Worm (Caenorhabditis elegans) whole organism, young adult: ENCODE data around the gene F15A8.1.

Experiments
- B0035.1 ChIP-seq: sonication (generic microtip); optimal IDR thresholded peaks from 2 replicates; lab custom pipeline; 2016; ENCODE audit warnings: missing genetic modification characterization, mild to moderate bottlenecking, missing compliant biosample characterization, missing genotype, missing genetic modification reagents
- B0261.1 ChIP-seq: sonication (generic microtip); optimal IDR thresholded peaks from 2 replicates; lab custom pipeline; 2016; ENCODE audit warnings: mild to moderate bottlenecking, missing genetic modification characterization, moderate library complexity, missing compliant biosample characterization
- B0336.3 ChIP-seq: fragments of 200-800 bp; sonication (Bioruptor generic); IDR thresholded peaks from 2 replicates; pipeline ENCODE4 v1.3.6; 2022; ENCODE audit warnings: missing genetic modification characterization, missing compliant biosample characterization
- C17E4.6 ChIP-seq: fragments of 200-800 bp; sonication (Bioruptor generic); IDR thresholded peaks from 2 replicates; pipeline ENCODE4 v1.3.6; 2022; ENCODE audit warnings: missing genetic modification reagents, missing genetic modification characterization, missing compliant biosample characterization
- D2030.7 ChIP-seq: fragments of 200-800 bp; sonication (Bioruptor generic); IDR thresholded peaks from 2 replicates; pipeline ENCODE4 v1.3.6; 2022; ENCODE audit warnings: missing genetic modification reagents, missing genetic modification characterization, missing compliant biosample characterization
- F23B12.7 ChIP-seq: sonication (generic microtip); optimal IDR thresholded peaks from 2 replicates; lab custom pipeline; 2017; ENCODE audit warnings: missing genetic modification characterization, mild to moderate bottlenecking, missing compliant biosample characterization, antibody characterized with exemption, moderate library complexity; ENCODE audit not compliant: insufficient read depth
- F49E8.2 ChIP-seq: sonication (generic microtip); optimal IDR thresholded peaks from 3 replicates; lab custom pipeline; 2017; ENCODE audit warnings: missing genetic modification characterization, mild to moderate bottlenecking, missing compliant biosample characterization, antibody characterized with exemption, moderate library complexity; ENCODE audit not compliant: insufficient read depth
- F55B11.4 ChIP-seq: sonication (generic microtip); optimal IDR thresholded peaks from 2 replicates; lab custom pipeline; 2016; ENCODE audit warnings: missing compliant biosample characterization, missing genetic modification characterization, borderline replicate concordance; ENCODE audit not compliant: insufficient read depth
- F57A8.1 ChIP-seq: fragments of 200-800 bp; sonication (Bioruptor generic); optimal IDR thresholded peaks from 2 replicates; lab custom pipeline; 2018; ENCODE audit warnings: mild to moderate bottlenecking, missing genetic modification characterization, moderate library complexity, missing compliant biosample characterization
- Y53F4B.3 ChIP-seq: fragments of 200-800 bp; sonication (Bioruptor generic); IDR thresholded peaks from 2 replicates; pipeline ENCODE4 v1.3.6; 2022; ENCODE audit warnings: missing genetic modification reagents, missing genetic modification characterization, missing compliant biosample characterization
- Y56A3A.18 ChIP-seq: fragments of 200-800 bp; sonication (Bioruptor generic); IDR thresholded peaks from 2 replicates; pipeline ENCODE4 v1.3.6; 2022; ENCODE audit warnings: missing genetic modification reagents, missing genetic modification characterization, missing compliant biosample characterization
- Y95B8A.8 ChIP-seq: fragments of 200-800 bp; sonication (Bioruptor generic); IDR thresholded peaks from 2 replicates; pipeline ENCODE4 v1.3.6; 2022; ENCODE audit warnings: missing genetic modification reagents, missing genetic modification characterization, missing compliant biosample characterization
- ama-1 ChIP-seq, 3 experiments: fragments of 150-350 bp in 1 of 3; sonication (generic microtip) in 2 of 3; optimal IDR thresholded peaks; 2 replicates each; lab custom pipeline; 2014 to 2018; ENCODE audit warnings: missing biosample characterization in 2 of 3, missing genetic modification characterization in 2 of 3, missing genetic modification reagents in 2 of 3
- aptf-2 ChIP-seq: fragments of 200-800 bp; sonication (Bioruptor generic); conservative IDR thresholded peaks from 2 replicates; pipeline ENCODE4 v1.3.6; 2022; ENCODE audit warnings: missing genetic modification reagents, missing genetic modification characterization, missing compliant biosample characterization
- athp-1 ChIP-seq: sonication (generic microtip); optimal IDR thresholded peaks from 2 replicates; lab custom pipeline; 2017; ENCODE audit warnings: mild to moderate bottlenecking, missing genetic modification characterization, missing compliant biosample characterization
- ccch-3 ChIP-seq: fragments of 200-800 bp; sonication (Bioruptor generic); optimal IDR thresholded peaks from 2 replicates; lab custom pipeline; 2018; ENCODE audit warnings: mild to moderate bottlenecking, missing genetic modification characterization, missing compliant biosample characterization
- cebp-2 ChIP-seq: fragments of 200-800 bp; sonication (Bioruptor generic); IDR thresholded peaks from 2 replicates; pipeline ENCODE4 v1.3.6; 2022; ENCODE audit warnings: missing genetic modification characterization, missing compliant biosample characterization
- ceh-100 ChIP-seq: fragments of 200-800 bp; sonication (Bioruptor generic); IDR thresholded peaks from 2 replicates; pipeline ENCODE4 v1.3.6; 2022; ENCODE audit warnings: missing genetic modification reagents, missing genetic modification characterization, missing compliant biosample characterization
- ceh-40 ChIP-seq: fragments of 200-800 bp; sonication (Bioruptor generic); IDR thresholded peaks from 2 replicates; pipeline ENCODE4 v1.3.6; 2022; ENCODE audit warnings: missing genetic modification characterization, missing compliant biosample characterization
- ceh-58 ChIP-seq: fragments of 200-800 bp; sonication (Bioruptor generic); IDR thresholded peaks from 2 replicates; pipeline ENCODE4 v1.3.6; 2022; ENCODE audit warnings: missing genetic modification characterization, missing compliant biosample characterization
- ceh-79 ChIP-seq: sonication (generic microtip); optimal IDR thresholded peaks from 2 replicates; lab custom pipeline; 2017; ENCODE audit warnings: mild to moderate bottlenecking, missing genetic modification characterization, missing compliant biosample characterization
- die-1 ChIP-seq: sonication (generic microtip); optimal IDR thresholded peaks from 2 replicates; lab custom pipeline; 2016; ENCODE audit warnings: missing genotype, mild to moderate bottlenecking, missing genetic modification characterization, missing compliant biosample characterization
- egrh-3 ChIP-seq: fragments of 200-800 bp; sonication (Bioruptor generic); IDR thresholded peaks from 2 replicates; pipeline ENCODE4 v1.3.6; 2022; ENCODE audit warnings: missing genetic modification reagents, missing genetic modification characterization, missing compliant biosample characterization
- hmg-1.2 ChIP-seq: fragments of 200-800 bp; sonication (Bioruptor generic); IDR thresholded peaks from 2 replicates; pipeline ENCODE4 v1.3.6; 2022; ENCODE audit warnings: missing genetic modification reagents, missing genetic modification characterization, missing compliant biosample characterization
- lag-1 ChIP-seq: fragments of 200-800 bp; sonication (Bioruptor generic); IDR thresholded peaks from 2 replicates; pipeline ENCODE4 v1.3.6; 2022; ENCODE audit warnings: missing genetic modification reagents, missing genetic modification characterization, missing compliant biosample characterization
- lin-26 ChIP-seq: fragments of 200-800 bp; sonication (Bioruptor generic); IDR thresholded peaks from 2 replicates; pipeline ENCODE4 v1.3.6; 2022; ENCODE audit warnings: missing genetic modification reagents, missing genetic modification characterization, missing compliant biosample characterization
- madf-10 ChIP-seq: sonication (generic microtip); optimal IDR thresholded peaks from 2 replicates; lab custom pipeline; 2016; ENCODE audit warnings: mild to moderate bottlenecking, missing genetic modification characterization, missing compliant biosample characterization
- mel-28 ChIP-seq: sonication (generic microtip); optimal IDR thresholded peaks from 2 replicates; lab custom pipeline; 2016; ENCODE audit warnings: borderline replicate concordance, mild to moderate bottlenecking, missing genetic modification characterization, missing compliant biosample characterization
- mes-4 ChIP-seq: sonication (generic microtip); optimal IDR thresholded peaks from 2 replicates; lab custom pipeline; 2016; ENCODE audit warnings: missing genotype, missing genetic modification characterization, missing compliant biosample characterization
- mxl-1 ChIP-seq: sonication (generic microtip); optimal IDR thresholded peaks from 2 replicates; lab custom pipeline; 2016; ENCODE audit warnings: missing genetic modification characterization, missing compliant biosample characterization
- nfya-1 ChIP-seq: sonication (generic microtip); optimal IDR thresholded peaks from 2 replicates; lab custom pipeline; 2017; ENCODE audit warnings: antibody characterized with exemption, missing compliant biosample characterization, missing genetic modification characterization, borderline replicate concordance; ENCODE audit not compliant: insufficient read depth
- pbrm-1 ChIP-seq: fragments of 200-800 bp; sonication (Bioruptor generic); IDR thresholded peaks from 2 replicates; pipeline ENCODE4 v1.3.6; 2022; ENCODE audit warnings: missing genetic modification reagents, missing genetic modification characterization, missing compliant biosample characterization
- rcor-1 ChIP-seq: fragments of 200-800 bp; sonication (Bioruptor generic); IDR thresholded peaks from 2 replicates; pipeline ENCODE4 v1.3.6; 2022; ENCODE audit warnings: missing genetic modification reagents, missing genetic modification characterization, missing compliant biosample characterization
- rec-8 ChIP-seq, 2 experiments: sonication (generic microtip); optimal IDR thresholded peaks; 2 replicates each; lab custom pipeline; 2016; ENCODE audit warnings: mild to moderate bottlenecking in 2 of 2, missing genetic modification characterization in 2 of 2, missing genetic modification reagents in 2 of 2, missing genotype in 2 of 2, missing biosample characterization in 1 of 2, missing compliant biosample characterization in 1 of 2, moderate library complexity in 1 of 2
- rpc-1 ChIP-seq, 2 experiments: fragments of 150-350 bp in 1 of 2; sonication (generic microtip) in 1 of 2; optimal IDR thresholded peaks; 2 replicates each; lab custom pipeline; 2014 to 2018; ENCODE audit warnings: missing biosample characterization in 1 of 2, missing genetic modification characterization in 1 of 2, missing genetic modification reagents in 1 of 2, missing genotype in 1 of 2
- snpc-1.1 ChIP-seq: sonication (generic microtip); optimal IDR thresholded peaks from 2 replicates; lab custom pipeline; 2017; ENCODE audit warnings: missing genetic modification characterization, mild to moderate bottlenecking, missing compliant biosample characterization, antibody characterized with exemption, moderate library complexity, missing genotype, missing genetic modification reagents; ENCODE audit not compliant: insufficient read depth
- snpc-1.3 ChIP-seq: sonication (generic microtip); optimal IDR thresholded peaks from 2 replicates; lab custom pipeline; 2017; ENCODE audit warnings: missing genetic modification characterization, mild to moderate bottlenecking, missing compliant biosample characterization, antibody characterized with exemption, moderate library complexity, missing genotype, missing genetic modification reagents; ENCODE audit not compliant: insufficient read depth
- snpc-4 ChIP-seq, 5 experiments: fragments of 150-350 bp in 1 of 5; sonication (generic microtip) in 4 of 5; optimal IDR thresholded peaks; 2 replicates each; lab custom pipeline; 2014 to 2018; ENCODE audit warnings: missing genetic modification characterization in 5 of 5, missing biosample characterization in 3 of 5, antibody characterized with exemption in 2 of 5, mild to moderate bottlenecking in 2 of 5, missing compliant biosample characterization in 2 of 5, missing genotype in 2 of 5, moderate library complexity in 2 of 5, missing genetic modification reagents in 1 of 5
- tbx-9 ChIP-seq: sonication (generic microtip); optimal IDR thresholded peaks from 2 replicates; lab custom pipeline; 2016; ENCODE audit warnings: borderline replicate concordance, missing genetic modification characterization, inconsistent platforms, missing compliant biosample characterization
- unc-130 ChIP-seq: sonication (generic microtip); optimal IDR thresholded peaks from 2 replicates; lab custom pipeline; 2016; ENCODE audit warnings: missing genetic modification reagents, missing genetic modification characterization, missing compliant biosample characterization
- ztf-18 ChIP-seq: sonication (generic microtip); optimal IDR thresholded peaks from 2 replicates; lab custom pipeline; 2016; ENCODE audit warnings: missing genotype, mild to moderate bottlenecking, missing genetic modification characterization, missing compliant biosample characterization
- ztf-28 ChIP-seq: fragments of 200-800 bp; sonication (Bioruptor generic); IDR thresholded peaks from 2 replicates; pipeline ENCODE4 v1.3.6; 2022; ENCODE audit warnings: missing genetic modification reagents, missing genetic modification characterization, missing compliant biosample characterization

The F15A8.1 gene

ce11 chrX:4409591-4410279 is 31.0 kb upstream of the F15A8.1 start (continued):
- TF ChIP-seq Y95B8A.8 (no peak), ccch-3 (GFP tag; lab: Kevin White, UChicago) (no peak), snpc-4 (GFP tag; optimal IDR thresholded peaks at IDR 0.05; lab: Kevin White, UChicago) (peak; percentile 20), snpc-4 (tag; optimal IDR thresholded peaks at IDR 0.05; lab: Kevin White, UChicago) (peak in 1 of 4 experiments; percentile 77), pbrm-1 (GFP tag; lab: Robert Waterston, UW) (peak; percentile 10; the same call in 1 of the 2 replicates), F23B12.7 (tag; lab: Kevin White, UChicago) (no peak), hmg-1.2 (GFP tag; lab: Robert Waterston, UW) (peak; percentile 70), rcor-1 (0 out of 2 replicates have a peak, but pooled peaks have one; percentile 7), B0261.1 (peak; percentile 74), D2030.7 (GFP tag; lab: Robert Waterston, UW) (peak; percentile 45; the same call in 1 of the 2 replicates), F49E8.2 (tag; lab: Kevin White, UChicago) (no peak), nfya-1 (no peak), madf-10 (tag; lab: Kevin White, UChicago) (peak; percentile 16), B0336.3 (GFP tag; lab: Robert Waterston, UW) (no peak), aptf-2 (GFP tag; lab: Robert Waterston, UW) (no peak), F57A8.1 (GFP tag; lab: Kevin White, UChicago) (no peak), cebp-2 (no peak), tbx-9 (tag; lab: Kevin White, UChicago) (no peak), egrh-3 (no peak), F55B11.4 (tag; lab: Kevin White, UChicago) (no peak), C17E4.6 (no peak), Y56A3A.18 (GFP tag; lab: Robert Waterston, UW) (0 out of 2 replicates have a peak, but pooled peaks have one; percentile 63), ztf-28 (GFP tag; lab: Robert Waterston, UW) (no peak), lin-26 (GFP tag; lab: Robert Waterston, UW) (peak; percentile 82), unc-130 (GFP tag; lab: Kevin White, UChicago) (no peak), die-1 (tag; lab: Kevin White, UChicago) (peak; percentile 50), ztf-18 (tag; lab: Kevin White, UChicago) (no peak), mel-28 (no peak), ama-1 (optimal IDR thresholded peaks at IDR 0.05; lab: Kevin White, UChicago) (no peak), ama-1 (GFP tag; optimal IDR thresholded peaks at IDR 0.05; lab: Kevin White, UChicago) (peak in 1 of 2 experiments; percentile 23), athp-1 (tag; lab: Kevin White, UChicago) (no peak), ceh-40 (GFP tag; lab: Robert Waterston, UW) (no peak)

ce11 chrX:4410280-4410911 is 30.3 kb upstream of the F15A8.1 start:
- TF ChIP-seq ceh-58 (GFP tag; lab: Robert Waterston, UW) (no peak), B0035.1 (no peak), B0261.1 (peak; percentile 68), ceh-100 (GFP tag; lab: Robert Waterston, UW) (no peak), mes-4 (tag; lab: Kevin White, UChicago) (peak; percentile 24), rpc-1 (optimal IDR thresholded peaks at IDR 0.05; lab: Kevin White, UChicago) (peak; percentile 86), rpc-1 (tag; optimal IDR thresholded peaks at IDR 0.05; lab: Kevin White, UChicago) (peak; percentile 94), snpc-1.3 (tag; lab: Kevin White, UChicago) (peak; percentile 73), ztf-18 (tag; lab: Kevin White, UChicago) (peak; percentile 45), Y53F4B.3 (no peak), aptf-2 (GFP tag; lab: Robert Waterston, UW) (no peak), lag-1 (GFP tag; lab: Robert Waterston, UW) (no peak), rec-8 (tag; optimal IDR thresholded peaks at IDR 0.05; lab: Kevin White, UChicago) (peak in 1 of 2 experiments; percentile 6), mel-28 (no peak), mxl-1 (tag; lab: Kevin White, UChicago) (peak; percentile 50), snpc-4 (GFP tag; optimal IDR thresholded peaks at IDR 0.05; lab: Kevin White, UChicago) (peak; percentile 65), snpc-4 (tag; optimal IDR thresholded peaks at IDR 0.05; lab: Kevin White, UChicago) (peak in 3 of 4 experiments; percentile 53 to 83 (median 81)), lin-26 (GFP tag; lab: Robert Waterston, UW) (peak; percentile 76), B0336.3 (GFP tag; lab: Robert Waterston, UW) (no peak), ccch-3 (GFP tag; lab: Kevin White, UChicago) (no peak), snpc-1.1 (tag; lab: Kevin White, UChicago) (peak; percentile 60), ceh-79 (no peak)
